Fruit fly (Drosophila melanogaster) whole organism, embryonic: ENCODE measurements around the gene Tango2.

Experiments
- CG10321 ChIP-seq: fragments of 200-800 bp; sonication (Bioruptor generic); IDR thresholded peaks from 2 replicates; pipeline ENCODE4 v1.3.6; 2022; ENCODE audit warnings: missing biosample characterization, missing genetic modification characterization
- CG12659 ChIP-seq: fragments of 200-800 bp; sonication (Bioruptor generic); optimal IDR thresholded peaks from 3 replicates; lab custom pipeline; 2017; ENCODE audit warnings: mild to moderate bottlenecking, missing biosample characterization, missing genetic modification reagents, missing genetic modification characterization
- CG13624 ChIP-seq: fragments of 200-800 bp; sonication (Bioruptor generic); optimal IDR thresholded peaks from 2 replicates; lab custom pipeline; 2016; ENCODE audit warnings: missing biosample characterization, missing genetic modification characterization
- CG16779 ChIP-seq: fragments of 200-800 bp; sonication (Bioruptor generic); IDR thresholded peaks from 2 replicates; pipeline ENCODE4 v1.3.6; 2022; ENCODE audit warnings: missing biosample characterization, missing genetic modification characterization
- CG18262 ChIP-seq: fragments of 200-800 bp; optimal IDR thresholded peaks from 3 replicates; lab custom pipeline; 2019; ENCODE audit warnings: missing biosample characterization, mild to moderate bottlenecking, missing genetic modification characterization, moderate library complexity
- CG30403 ChIP-seq: fragments of 200-800 bp; sonication (Bioruptor generic); optimal IDR thresholded peaks from 3 replicates; lab custom pipeline; 2016; ENCODE audit warnings: missing biosample characterization, missing genetic modification characterization
- CG34224 ChIP-seq: fragments of 200-800 bp; sonication (Bioruptor generic); IDR thresholded peaks from 3 replicates; pipeline ENCODE4 v1.3.6; 2022; ENCODE audit warnings: missing biosample characterization, missing genetic modification characterization; ENCODE audit not compliant: partially characterized antibody
- CG34376 ChIP-seq: fragments of 200-800 bp; sonication (Bioruptor generic); optimal IDR thresholded peaks from 2 replicates; lab custom pipeline; 2018; ENCODE audit warnings: missing biosample characterization, mild to moderate bottlenecking, missing genetic modification characterization
- CG3838 ChIP-seq: fragments of 200-800 bp; sonication (Bioruptor generic); optimal IDR thresholded peaks from 3 replicates; lab custom pipeline; 2016; ENCODE audit warnings: missing biosample characterization, missing genetic modification characterization
- CG4617 ChIP-seq: fragments of 200-800 bp; sonication (Bioruptor generic); optimal IDR thresholded peaks from 3 replicates; lab custom pipeline; 2016; ENCODE audit warnings: missing biosample characterization, missing genetic modification characterization, borderline replicate concordance
- CG7372 ChIP-seq: fragments of 200-800 bp; sonication (Bioruptor generic); IDR thresholded peaks from 2 replicates; pipeline ENCODE4 v1.3.6; 2022; ENCODE audit warnings: missing biosample characterization, missing genetic modification characterization
- CG8924 ChIP-seq: fragments of 200-800 bp; optimal IDR thresholded peaks from 3 replicates; lab custom pipeline; 2019; ENCODE audit warnings: missing biosample characterization, mild to moderate bottlenecking, missing genetic modification characterization, moderate library complexity
- CG9727 ChIP-seq: fragments of 200-800 bp; sonication (Bioruptor generic); optimal IDR thresholded peaks from 3 replicates; lab custom pipeline; 2017; ENCODE audit warnings: missing biosample characterization, mild to moderate bottlenecking, missing genetic modification characterization
- CTCF ChIP-seq: fragments of 200-800 bp; sonication (Bioruptor generic); optimal IDR thresholded peaks from 2 replicates; lab custom pipeline; 2017; ENCODE audit warnings: missing biosample characterization, mild to moderate bottlenecking, missing genetic modification characterization, moderate library complexity
- Dref ChIP-seq: fragments of 200-800 bp; sonication (Bioruptor generic); IDR thresholded peaks from 2 replicates; pipeline ENCODE4 v1.3.6; 2022; ENCODE audit warnings: missing biosample characterization, missing genetic modification characterization
- E2f1 ChIP-seq: fragments of 200-800 bp; sonication (Bioruptor generic); IDR thresholded peaks from 2 replicates; pipeline ENCODE4 v1.3.6; 2022; ENCODE audit warnings: missing biosample characterization, missing genetic modification characterization
- Ets97D ChIP-seq: fragments of 200-800 bp; sonication (Bioruptor generic); optimal IDR thresholded peaks from 3 replicates; lab custom pipeline; 2016; ENCODE audit warnings: missing biosample characterization, missing genetic modification characterization
- H15 ChIP-seq: fragments of 200-800 bp; sonication (Bioruptor generic); IDR thresholded peaks from 3 replicates; pipeline ENCODE4 v1.3.6; 2022; ENCODE audit warnings: missing biosample characterization, missing genetic modification characterization
- HLH4C ChIP-seq: fragments of 200-800 bp; sonication (Bioruptor generic); IDR thresholded peaks from 3 replicates; pipeline ENCODE4 v1.3.6; 2022; ENCODE audit warnings: missing biosample characterization, missing genetic modification characterization; ENCODE audit not compliant: partially characterized antibody
- Hr39 ChIP-seq: fragments of >200 bp; optimal IDR thresholded peaks from 2 replicates; lab custom pipeline; 2017
- Hr78 ChIP-seq, 2 experiments: fragments of 200-800 bp in 1 of 2; fragments of >200 bp in 1 of 2; sonication (Bioruptor generic) in 1 of 2; optimal IDR thresholded peaks; 2 replicates each; lab custom pipeline; 2017 to 2019; ENCODE audit warnings: missing biosample characterization in 2 of 2, missing genetic modification characterization in 2 of 2, mild to moderate bottlenecking in 1 of 2, moderate library complexity in 1 of 2
- Max ChIP-seq: fragments of 200-800 bp; sonication (Bioruptor generic); optimal IDR thresholded peaks from 2 replicates; lab custom pipeline; 2016; ENCODE audit warnings: missing biosample characterization, mild to moderate bottlenecking, missing genetic modification characterization
- NC2β ChIP-seq: fragments of 200-800 bp; sonication (Bioruptor generic); optimal IDR thresholded peaks from 2 replicates; lab custom pipeline; 2016; ENCODE audit warnings: missing biosample characterization, missing genetic modification characterization
- Nf-YC ChIP-seq: fragments of 200-800 bp; optimal IDR thresholded peaks from 3 replicates; lab custom pipeline; 2019; ENCODE audit warnings: missing biosample characterization, mild to moderate bottlenecking, missing genetic modification characterization, moderate library complexity
- Pdp1 ChIP-seq, 2 experiments: fragments of 200-800 bp; sonication (Bioruptor generic); optimal IDR thresholded peaks; 3 replicates each; lab custom pipeline; 2016; ENCODE audit warnings: missing biosample characterization in 2 of 2, missing genetic modification characterization in 2 of 2, mild to moderate bottlenecking in 1 of 2, moderate library complexity in 1 of 2
- Side ChIP-seq: fragments of 200-800 bp; sonication (Bioruptor generic); optimal IDR thresholded peaks from 2 replicates; lab custom pipeline; 2016; ENCODE audit warnings: missing biosample characterization, missing genetic modification characterization
- Six4 ChIP-seq: fragments of 200-800 bp; sonication (Bioruptor generic); optimal IDR thresholded peaks from 2 replicates; lab custom pipeline; 2016; ENCODE audit warnings: missing biosample characterization, missing genetic modification characterization
- Sry-δ ChIP-seq: fragments of 200-800 bp; sonication (Bioruptor generic); optimal IDR thresholded peaks from 2 replicates; lab custom pipeline; 2016; ENCODE audit warnings: missing biosample characterization, missing genetic modification characterization
- Stat92E ChIP-seq, 3 experiments: fragments of >200 bp in 2 of 3; fragments of 200-800 bp in 1 of 3; sonication (Bioruptor generic) in 1 of 3; optimal IDR thresholded peaks; 2 replicates each; lab custom pipeline; 2017 to 2019; ENCODE audit warnings: missing biosample characterization in 3 of 3, missing genetic modification characterization in 3 of 3, mild to moderate bottlenecking in 1 of 3, moderate library complexity in 1 of 3
- chinmo ChIP-seq: fragments of 200-800 bp; sonication (Bioruptor generic); IDR thresholded peaks from 4 replicates; pipeline ENCODE4 v1.3.6; 2022; ENCODE audit warnings: missing biosample characterization, missing genetic modification characterization; ENCODE audit not compliant: partially characterized antibody
- cwo ChIP-seq: fragments of 200-800 bp; sonication (Bioruptor generic); optimal IDR thresholded peaks from 3 replicates; lab custom pipeline; 2017; ENCODE audit warnings: missing biosample characterization, missing genetic modification characterization, mild to moderate bottlenecking, moderate library complexity, missing genetic modification reagents
- eyg ChIP-seq: fragments of 200-800 bp; sonication (Bioruptor generic); optimal IDR thresholded peaks from 3 replicates; lab custom pipeline; 2016; ENCODE audit warnings: missing biosample characterization, missing genetic modification characterization
- fd96Cb ChIP-seq: fragments of 200-800 bp; sonication (Bioruptor generic); optimal IDR thresholded peaks from 2 replicates; lab custom pipeline; 2018; ENCODE audit warnings: missing biosample characterization, mild to moderate bottlenecking, missing genetic modification characterization, moderate library complexity
- fru ChIP-seq: fragments of >200 bp; optimal IDR thresholded peaks from 2 replicates; lab custom pipeline; 2017
- gcm ChIP-seq: fragments of 200-800 bp; sonication (Bioruptor generic); optimal IDR thresholded peaks from 2 replicates; lab custom pipeline; 2019; ENCODE audit warnings: missing biosample characterization, mild to moderate bottlenecking, missing genetic modification characterization, moderate library complexity
- gfzf ChIP-seq: fragments of 200-800 bp; sonication (Bioruptor generic); optimal IDR thresholded peaks from 2 replicates; lab custom pipeline; 2016; ENCODE audit warnings: missing biosample characterization, mild to moderate bottlenecking, missing genetic modification characterization, moderate library complexity
- hkb ChIP-seq, 2 experiments: fragments of 200-800 bp in 1 of 2; fragments of >200 bp in 1 of 2; sonication (Bioruptor generic) in 1 of 2; IDR thresholded peaks in 1 of 2; optimal IDR thresholded peaks in 1 of 2; 2 replicates each; pipeline versions ENCODE4 v1.3.6 to Lab custom; 2017 to 2022; ENCODE audit warnings: missing biosample characterization in 1 of 2, missing genetic modification characterization in 1 of 2
- insv ChIP-seq, 2 experiments: fragments of 200-800 bp; sonication (Bioruptor generic); optimal IDR thresholded peaks; 3 replicates each; lab custom pipeline; 2016 to 2018; ENCODE audit warnings: missing biosample characterization in 2 of 2, missing genetic modification characterization in 2 of 2
- kah ChIP-seq: fragments of 200-800 bp; sonication (Bioruptor generic); optimal IDR thresholded peaks from 2 replicates; lab custom pipeline; 2018; ENCODE audit warnings: missing biosample characterization, mild to moderate bottlenecking, missing genetic modification characterization
- peb ChIP-seq: fragments of 200-800 bp; sonication (Bioruptor generic); IDR thresholded peaks from 2 replicates; pipeline ENCODE4 v1.3.6; 2022; ENCODE audit warnings: missing biosample characterization, missing genetic modification characterization
- pzg ChIP-seq: fragments of 200-800 bp; sonication (Bioruptor generic); optimal IDR thresholded peaks from 3 replicates; lab custom pipeline; 2018; ENCODE audit warnings: missing biosample characterization, mild to moderate bottlenecking, missing genetic modification characterization, moderate library complexity
- sqz ChIP-seq: fragments of 200-800 bp; sonication (Bioruptor generic); optimal IDR thresholded peaks from 3 replicates; lab custom pipeline; 2018; ENCODE audit warnings: missing biosample characterization, mild to moderate bottlenecking, missing genetic modification characterization
- stc ChIP-seq: fragments of 200-800 bp; sonication (Bioruptor generic); IDR thresholded peaks from 2 replicates; pipeline ENCODE4 v1.3.6; 2022; ENCODE audit warnings: missing biosample characterization, missing genetic modification characterization
- tio ChIP-seq: fragments of 200-800 bp; sonication (Bioruptor generic); optimal IDR thresholded peaks from 2 replicates; lab custom pipeline; 2017; ENCODE audit warnings: missing biosample characterization, missing genetic modification characterization, inconsistent platforms
- trem ChIP-seq: fragments of 200-800 bp; optimal IDR thresholded peaks from 3 replicates; lab custom pipeline; 2019; ENCODE audit warnings: missing biosample characterization, mild to moderate bottlenecking, missing genetic modification characterization, moderate library complexity
- twi ChIP-seq: fragments of 200-800 bp; optimal IDR thresholded peaks from 2 replicates; lab custom pipeline; 2019; ENCODE audit warnings: missing biosample characterization, mild to moderate bottlenecking, missing genetic modification characterization, moderate library complexity
- tx ChIP-seq: fragments of 200-800 bp; sonication (Bioruptor generic); optimal IDR thresholded peaks from 2 replicates; lab custom pipeline; 2016; ENCODE audit warnings: missing biosample characterization, missing genetic modification characterization
- unc-4 ChIP-seq: fragments of 200-800 bp; sonication (Bioruptor generic); IDR thresholded peaks from 2 replicates; pipeline ENCODE4 v1.3.6; 2022; ENCODE audit warnings: missing biosample characterization, missing genetic modification characterization; ENCODE audit not compliant: partially characterized antibody
- vnd ChIP-seq: fragments of 200-800 bp; sonication (Bioruptor generic); IDR thresholded peaks from 3 replicates; pipeline ENCODE4 v1.3.6; 2022; ENCODE audit warnings: missing biosample characterization, missing genetic modification characterization; ENCODE audit not compliant: partially characterized antibody

Gene Tango2

DNA sequence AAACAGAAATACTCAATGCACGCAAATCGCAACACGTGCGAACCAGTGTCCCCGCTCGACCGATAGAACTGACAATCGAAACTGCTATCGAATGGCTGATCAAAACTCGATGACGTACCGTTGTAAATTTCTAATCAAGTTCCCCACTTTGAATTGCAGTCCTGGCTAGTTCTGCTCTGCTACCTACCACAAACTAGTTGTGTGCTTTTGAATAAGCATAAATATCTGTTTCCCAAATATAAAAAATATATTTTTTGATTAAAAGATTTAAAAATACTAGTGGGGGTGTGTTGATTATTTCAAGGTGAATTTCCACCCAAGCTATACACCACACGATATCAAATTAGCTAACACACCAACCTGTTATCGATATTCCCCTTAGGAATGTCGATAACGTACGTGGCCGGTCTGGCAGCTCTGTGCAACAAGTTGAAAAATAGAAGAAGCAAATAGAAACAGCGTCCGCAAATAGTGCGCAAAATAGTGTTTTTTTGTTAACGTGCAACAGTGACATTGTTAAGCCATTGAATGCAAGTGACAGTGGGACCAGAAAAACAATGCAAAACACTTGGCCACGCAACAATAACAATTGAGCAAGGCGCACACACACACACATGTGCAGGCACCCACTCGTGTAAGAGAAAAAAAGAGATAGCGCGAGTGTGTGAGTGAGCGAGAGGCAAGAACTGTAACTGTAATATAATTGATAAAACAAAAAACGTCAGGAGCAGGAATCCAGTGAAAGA, 7.7 kb downstream of the Tango2 start, which contains the start of the genes CG2691 and NFAT (continued):
- no peak for TF ChIP-seq Six4 (GFP tag; lab: Kevin White, UChicago)
- peak; percentile 58 for TF ChIP-seq unc-4
- peak; percentile 66 for TF ChIP-seq Max
- no peak for TF ChIP-seq Stat92E (GFP tag; optimal IDR thresholded peaks at IDR 0.05; lab: Kevin White, UChicago)
- no peak for TF ChIP-seq Hr78 (GFP tag; optimal IDR thresholded peaks at IDR 0.05; lab: Kevin White, UChicago)
- peak; percentile 41 for TF ChIP-seq Ets97D (GFP tag; lab: Kevin White, UChicago)
- no peak for TF ChIP-seq peb (GFP tag; lab: Robert Waterston, UW)
- peak; percentile 71; the same call in 2 of the 3 replicates for TF ChIP-seq CG34224 (GFP tag; lab: Robert Waterston, UW)
- TF ChIP-seq CG9727, result peak; percentile 1
- peak; percentile 6 for TF ChIP-seq CG30403 (GFP tag; lab: Kevin White, UChicago)
- peak; percentile 54 for TF ChIP-seq trem (tag; lab: Kevin White, UChicago)
- TF ChIP-seq Sry-δ (GFP tag; lab: Kevin White, UChicago), result peak; percentile 63
- peak in 1 of 2 experiments; percentile 56 for TF ChIP-seq Pdp1 (GFP tag; optimal IDR thresholded peaks at IDR 0.05; lab: Kevin White, UChicago)
- TF ChIP-seq H15 (GFP tag; lab: Robert Waterston, UW), result no peak
- TF ChIP-seq chinmo (GFP tag; lab: Robert Waterston, UW), result 0 out of 4 replicates have a peak, but pooled peaks have one; percentile 76
- peak; percentile 87 for TF ChIP-seq pzg (GFP tag; lab: Kevin White, UChicago)
- TF ChIP-seq CG12659 (GFP tag; lab: Kevin White, UChicago), result peak; percentile 55
- peak in 1 of 2 experiments; percentile 27 for TF ChIP-seq insv (GFP tag; optimal IDR thresholded peaks at IDR 0.05; lab: Kevin White, UChicago)
- no peak for TF ChIP-seq Side
- TF ChIP-seq CG16779, result no peak
- TF ChIP-seq fru, result no peak
- peak; percentile 17 for TF ChIP-seq CG13624 (GFP tag; lab: Kevin White, UChicago)
- TF ChIP-seq CG18262 (tag; lab: Kevin White, UChicago), result no peak
- TF ChIP-seq twi (tag; lab: Kevin White, UChicago), result peak; percentile 5
- peak; percentile 23 for TF ChIP-seq CG34376 (GFP tag; lab: Kevin White, UChicago)
- peak; percentile 85 for TF ChIP-seq HLH4C
- TF ChIP-seq E2f1 (GFP tag; lab: Robert Waterston, UW), result no peak
- peak; percentile 51 for TF ChIP-seq kah (GFP tag; lab: Kevin White, UChicago)
- peak; percentile 51 for TF ChIP-seq gfzf (GFP tag; lab: Kevin White, UChicago)
- TF ChIP-seq gcm (GFP tag; lab: Kevin White, UChicago), result no peak
- no peak for TF ChIP-seq tio (GFP tag; lab: Kevin White, UChicago)
- TF ChIP-seq CG4617 (GFP tag; lab: Kevin White, UChicago), result peak; percentile 94
- TF ChIP-seq stc (GFP tag; lab: Robert Waterston, UW), result no peak
- peak; percentile 49 for TF ChIP-seq CTCF (GFP tag; lab: Kevin White, UChicago)
- TF ChIP-seq CG8924 (tag; lab: Kevin White, UChicago), result peak; percentile 87
- TF ChIP-seq cwo, result peak; percentile 70
- TF ChIP-seq fd96Cb (tag; lab: Kevin White, UChicago), result no peak
- TF ChIP-seq Nf-YC (tag; lab: Kevin White, UChicago), result peak; percentile 33
- no peak for TF ChIP-seq hkb (optimal IDR thresholded peaks at IDR 0.05; lab: Kevin White, UChicago)
- no peak for TF ChIP-seq hkb (GFP tag; IDR thresholded peaks at IDR 0.05; lab: Robert Waterston, UW)
- TF ChIP-seq Dref (GFP tag; lab: Robert Waterston, UW), result peak; percentile 94
- peak; percentile 80 for TF ChIP-seq sqz
- TF ChIP-seq vnd, result peak; percentile 54; the same call in 1 of the 3 replicates
- peak; percentile 5 for TF ChIP-seq NC2β (GFP tag; lab: Kevin White, UChicago)
- TF ChIP-seq Hr39, result no peak
- no peak for TF ChIP-seq CG3838
- TF ChIP-seq CG10321 (GFP tag; lab: Robert Waterston, UW), result peak; percentile 76
- no peak for TF ChIP-seq CG7372
- no peak for TF ChIP-seq eyg (GFP tag; lab: Kevin White, UChicago)
- no peak for TF ChIP-seq tx (GFP tag; lab: Kevin White, UChicago)
